Fruit fly (Drosophila melanogaster): ENCODE measurements around the gene spn-D.

The spn-D gene

DNA sequence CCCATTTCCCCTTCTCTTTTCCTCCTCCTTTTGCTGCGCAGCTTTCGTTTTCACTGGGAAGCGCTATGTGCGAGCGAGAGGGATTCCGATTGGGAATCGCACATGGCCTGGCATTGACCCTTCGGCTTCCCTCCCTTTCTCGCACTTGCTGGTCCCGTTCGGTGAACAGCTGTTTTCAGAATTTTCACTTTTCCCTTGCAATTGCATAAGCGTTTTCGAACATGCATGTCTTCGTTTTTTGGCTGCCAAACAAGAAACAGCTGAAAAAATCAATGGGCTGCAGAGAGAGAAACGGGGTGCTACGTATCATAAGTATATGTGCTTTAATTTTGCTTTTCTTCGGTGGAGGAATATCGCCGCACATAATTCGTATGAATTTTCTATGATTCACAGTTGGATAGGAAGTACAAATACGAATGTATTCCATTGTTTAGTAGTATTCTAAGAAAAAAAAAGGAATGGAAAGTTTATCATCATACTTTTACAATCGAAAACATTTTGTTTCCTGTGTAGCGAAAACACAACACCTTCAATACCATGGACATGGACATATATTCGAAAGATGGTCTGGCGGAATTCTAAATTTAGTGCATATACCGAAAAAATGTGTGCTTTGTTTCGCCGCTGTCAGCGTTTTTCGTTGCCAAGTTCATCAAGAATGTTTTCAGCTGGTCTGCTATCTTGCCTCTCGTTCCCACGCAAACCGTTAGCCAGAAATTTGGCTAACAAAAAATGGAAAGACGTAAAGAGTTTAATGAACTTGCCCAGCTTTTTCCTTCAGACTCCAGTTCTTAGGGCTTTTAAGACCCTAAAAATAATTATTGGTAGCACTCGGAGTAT, 13.2 kb upstream of the spn-D start:
- TF ChIP-seq Gug (GFP tag; IDR thresholded peaks at IDR 0.05) (peak; percentile 17; the same call in 1 of the 2 replicates), CG3032 (tag; optimal IDR thresholded peaks at IDR 0.05) (peak; percentile 34), esn (GFP tag; optimal IDR thresholded peaks at IDR 0.05) (peak; percentile 83), lz (GFP tag; optimal IDR thresholded peaks at IDR 0.05) (peak; percentile 77), CG7368 (GFP tag; optimal IDR thresholded peaks at IDR 0.05) (no peak), Eip93F (GFP tag; optimal IDR thresholded peaks at IDR 0.05) (no peak), Hr4 (GFP tag; optimal IDR thresholded peaks at IDR 0.05) (peak; percentile 55), CG8632 (GFP tag; optimal IDR thresholded peaks at IDR 0.05) (peak; percentile 70), CG3919 (GFP tag; optimal IDR thresholded peaks at IDR 0.05) (peak; percentile 32), salr (GFP tag; optimal IDR thresholded peaks at IDR 0.05) (no peak), CG4318 (GFP tag; optimal IDR thresholded peaks at IDR 0.05) (no peak), CG6276 (GFP tag; optimal IDR thresholded peaks at IDR 0.05) (peak; percentile 49), CG8119 (GFP tag; IDR thresholded peaks at IDR 0.05) (0 out of 3 replicates have a peak, but pooled peaks have one; percentile 36), pdm3 (GFP tag; optimal IDR thresholded peaks at IDR 0.05) (peak; percentile 56), topi (GFP tag; optimal IDR thresholded peaks at IDR 0.05) (peak; percentile 78), Blimp-1 (GFP tag; optimal IDR thresholded peaks at IDR 0.05) (peak; percentile 83), fd85E (GFP tag; optimal IDR thresholded peaks at IDR 0.05) (no peak), Met (GFP tag; optimal IDR thresholded peaks at IDR 0.05) (peak; percentile 81), CG15336 (GFP tag; IDR thresholded peaks at IDR 0.05) (peak; percentile 55), CG16779 (tag; optimal IDR thresholded peaks at IDR 0.05) (no peak), CG6854 (GFP tag; optimal IDR thresholded peaks at IDR 0.05) (no peak), acj6 (GFP tag; optimal IDR thresholded peaks at IDR 0.05) (peak; percentile 35), Hr38 (GFP tag; optimal IDR thresholded peaks at IDR 0.05) (no peak), Hr39 (GFP tag; optimal IDR thresholded peaks at IDR 0.05) (peak; percentile 74), CG6808 (GFP tag; optimal IDR thresholded peaks at IDR 0.05) (no peak), CG31627 (GFP tag; optimal IDR thresholded peaks at IDR 0.05) (peak; percentile 62), spab (GFP tag; optimal IDR thresholded peaks at IDR 0.05) (no peak), Smox (GFP tag; optimal IDR thresholded peaks at IDR 0.05) (peak; percentile 57), Ets96B (tag; optimal IDR thresholded peaks at IDR 0.05) (no peak), Eip75B (GFP tag; optimal IDR thresholded peaks at IDR 0.05) (peak; percentile 56), CG11762 (GFP tag; optimal IDR thresholded peaks at IDR 0.05; ENCODE audit: insufficient read depth) (no peak), Lpt (GFP tag; optimal IDR thresholded peaks at IDR 0.05) (no peak), CG10669 (GFP tag; optimal IDR thresholded peaks at IDR 0.05) (peak; percentile 22), Ets21C (GFP tag; optimal IDR thresholded peaks at IDR 0.05) (peak; percentile 55), ss (GFP tag; optimal IDR thresholded peaks at IDR 0.05) (no peak), CG6792 (GFP tag; optimal IDR thresholded peaks at IDR 0.05) (peak; percentile 57), CG34406 (GFP tag; optimal IDR thresholded peaks at IDR 0.05) (peak; percentile 67), Sox102F (GFP tag; optimal IDR thresholded peaks at IDR 0.05) (peak; percentile 86), cyc (GFP tag; optimal IDR thresholded peaks at IDR 0.05) (peak; percentile 50), Sox14 (GFP tag; optimal IDR thresholded peaks at IDR 0.05) (peak; percentile 61), Sox15 (GFP tag; optimal IDR thresholded peaks at IDR 0.05) (peak; percentile 23), eg (GFP tag; IDR thresholded peaks at IDR 0.05) (peak; percentile 59), CG11902 (GFP tag; optimal IDR thresholded peaks at IDR 0.05) (no peak), net (GFP tag; optimal IDR thresholded peaks at IDR 0.05) (peak; percentile 47), CG8319 (GFP tag; optimal IDR thresholded peaks at IDR 0.05) (no peak), Eip78C (GFP tag) (peak; percentile 87), dsx (GFP tag; optimal IDR thresholded peaks at IDR 0.05; ENCODE audit: poor library complexity, severe bottlenecking) (no peak), OdsH (GFP tag; optimal IDR thresholded peaks at IDR 0.05) (peak; percentile 40), fd59A (GFP tag; optimal IDR thresholded peaks at IDR 0.05) (no peak), CG1621 (tag; optimal IDR thresholded peaks at IDR 0.05) (no peak)

All from whole organism, prepupa.